Worm (Caenorhabditis elegans): Measurements from ENCODE around the gene atg-13.
A peak's percentile ranks its signal among the peaks of the same experiment; 100 is the strongest.

The atg-13 gene

DNA sequence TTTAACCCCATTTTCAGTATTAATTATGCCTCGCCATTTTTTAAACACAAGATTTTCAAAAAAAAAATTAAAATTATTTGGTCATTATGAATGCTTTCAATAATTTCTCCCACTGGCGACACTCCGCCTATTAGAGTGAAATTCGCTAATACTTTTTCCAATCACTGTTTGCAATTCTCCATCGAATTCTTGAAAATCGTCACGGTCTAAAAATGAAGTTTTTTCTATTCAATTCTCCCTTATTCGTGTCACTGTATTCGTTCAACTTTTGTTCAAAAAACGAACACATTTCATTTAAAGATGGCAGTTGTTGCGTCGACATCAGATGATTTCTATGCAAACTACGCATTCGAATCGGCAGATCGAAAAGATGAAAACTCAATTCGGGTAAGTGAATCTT, 49.5 kb downstream of the atg-13 start, which contains the start of gene C14B9.3:
Gene C14B9.3 (plus strand): TSS at position 301 of the 400 bp plus-strand sequence.
- TF ChIP-seq C34B4.2 (tag; optimal IDR thresholded peaks at IDR 0.05), result no peak

DNA sequence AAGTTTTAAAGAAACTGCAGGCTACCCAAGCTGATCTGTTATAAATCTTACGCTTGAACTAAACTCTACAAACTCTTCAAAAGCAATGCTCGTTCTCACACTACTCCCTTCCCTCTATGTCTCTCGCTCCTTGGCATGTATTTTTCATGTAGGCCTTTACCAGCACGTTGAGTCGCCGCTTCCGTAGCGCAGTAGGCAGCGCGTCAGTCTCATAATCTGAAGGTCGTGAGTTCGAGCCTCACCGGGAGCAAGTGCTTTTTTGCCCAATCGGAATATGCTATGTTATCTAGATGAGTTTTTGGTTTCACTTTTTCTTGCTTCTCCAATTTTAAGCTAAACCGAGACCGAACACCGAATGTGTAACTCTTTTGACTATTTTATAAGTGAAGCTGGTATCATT, 51.5 kb downstream of the atg-13 start:
- TF ChIP-seq ama-1 (optimal IDR thresholded peaks at IDR 0.05), result no peak
- peak; percentile 67 for TF ChIP-seq snu-23 (GFP tag; optimal IDR thresholded peaks at IDR 0.05)
- TF ChIP-seq nhr-19 (GFP tag; conservative IDR thresholded peaks at IDR 0.05), result peak; percentile 52; the same call in 1 of the 2 replicates
- TF ChIP-seq nhr-71 (tag; optimal IDR thresholded peaks at IDR 0.05), result peak; percentile 62
- peak; percentile 61 for TF ChIP-seq rnt-1 (tag; optimal IDR thresholded peaks at IDR 0.05)
- peak; percentile 19 to 54 (median 41) for TF ChIP-seq ceh-82 (tag; optimal IDR thresholded peaks at IDR 0.05)
- TF ChIP-seq dpl-1 (GFP tag; optimal IDR thresholded peaks at IDR 0.05), result peak in 2 of 3 experiments; percentile 24 to 47
- TF ChIP-seq tbx-2 (tag; optimal IDR thresholded peaks at IDR 0.05), result peak; percentile 23
- TF ChIP-seq nhr-20 (tag; optimal IDR thresholded peaks at IDR 0.05), result peak; percentile 51
- peak; percentile 71 for TF ChIP-seq nhr-47 (tag; optimal IDR thresholded peaks at IDR 0.05)
- TF ChIP-seq ets-5 (GFP tag; IDR thresholded peaks at IDR 0.05), result no peak
- peak; percentile 60 to 64 for TF ChIP-seq lin-35 (GFP tag; optimal IDR thresholded peaks at IDR 0.05)
- peak; percentile 23 for TF ChIP-seq fkh-10 (GFP tag; optimal IDR thresholded peaks at IDR 0.05)
- TF ChIP-seq lin-14 (GFP tag; optimal IDR thresholded peaks at IDR 0.05), result peak; percentile 52
- no peak for TF ChIP-seq tlp-1 (tag; optimal IDR thresholded peaks at IDR 0.05)
- peak; percentile 53 for TF ChIP-seq xbp-1 (tag; optimal IDR thresholded peaks at IDR 0.05)
- TF ChIP-seq C16A3.4 (tag; optimal IDR thresholded peaks at IDR 0.05), result peak; percentile 39
- peak; percentile 10 for TF ChIP-seq skn-1 (tag; optimal IDR thresholded peaks at IDR 0.05)
- peak; percentile 31 for TF ChIP-seq nhr-77 (tag; optimal IDR thresholded peaks at IDR 0.05)
- peak in 1 of 2 experiments; percentile 47 for TF ChIP-seq mdl-1 (tag; optimal IDR thresholded peaks at IDR 0.05)
- peak; percentile 57 for TF ChIP-seq fkh-8 (tag; optimal IDR thresholded peaks at IDR 0.05)
- peak; percentile 49 for TF ChIP-seq mep-1 (tag; optimal IDR thresholded peaks at IDR 0.05)
- no peak for TF ChIP-seq alr-1 (tag; optimal IDR thresholded peaks at IDR 0.05; ENCODE audit: borderline replicate concordance)
- TF ChIP-seq ceh-8 (GFP tag; optimal IDR thresholded peaks at IDR 0.05), result no peak
- no peak for TF ChIP-seq pag-3 (tag; optimal IDR thresholded peaks at IDR 0.05; ENCODE audit: borderline replicate concordance, insufficient read depth)
- TF ChIP-seq F16B12.6 (tag; optimal IDR thresholded peaks at IDR 0.05), result no peak
- peak; percentile 64 for TF ChIP-seq swsn-7 (tag; optimal IDR thresholded peaks at IDR 0.05)
- TF ChIP-seq vab-15 (tag; optimal IDR thresholded peaks at IDR 0.05), result peak; percentile 11
- TF ChIP-seq lsy-2 (tag; optimal IDR thresholded peaks at IDR 0.05), result peak; percentile 52 to 68
- TF ChIP-seq ceh-90 (tag; optimal IDR thresholded peaks at IDR 0.05), result no peak
- no peak for TF ChIP-seq zag-1 (tag; optimal IDR thresholded peaks at IDR 0.05)
- TF ChIP-seq efl-1 (optimal IDR thresholded peaks at IDR 0.05), result peak; percentile 36 to 51
- TF ChIP-seq efl-1 (GFP tag; optimal IDR thresholded peaks at IDR 0.05 in 1 of 2), result peak; percentile 37 to 95
- no peak for TF ChIP-seq sptf-1 (tag; optimal IDR thresholded peaks at IDR 0.05)
- peak; percentile 18 for TF ChIP-seq lir-3 (tag; optimal IDR thresholded peaks at IDR 0.05; ENCODE audit: poor library complexity)
- peak; percentile 18 for TF ChIP-seq unc-86 (tag; optimal IDR thresholded peaks at IDR 0.05)
- TF ChIP-seq dsc-1 (tag; optimal IDR thresholded peaks at IDR 0.05), result peak; percentile 61
